Worm (Caenorhabditis elegans) whole organism, young adult: ENCODE data around the gene T03E6.8.

Experiments
- F22D6.2 ChIP-seq: sonication (generic microtip); optimal IDR thresholded peaks from 2 replicates; lab custom pipeline; 2016; ENCODE audit warnings: mild to moderate bottlenecking, missing genetic modification characterization, missing compliant biosample characterization
- sea-2 ChIP-seq: fragments of 200-800 bp; sonication (Bioruptor generic); IDR thresholded peaks from 2 replicates; pipeline ENCODE4 v1.3.6; 2022; ENCODE audit warnings: missing genetic modification characterization, missing compliant biosample characterization
- somi-1 ChIP-seq: fragments of 200-800 bp; sonication (Bioruptor generic); optimal IDR thresholded peaks from 2 replicates; lab custom pipeline; 2018; ENCODE audit warnings: mild to moderate bottlenecking, missing genetic modification characterization, missing compliant biosample characterization
- tbx-9 ChIP-seq: sonication (generic microtip); optimal IDR thresholded peaks from 2 replicates; lab custom pipeline; 2016; ENCODE audit warnings: borderline replicate concordance, missing genetic modification characterization, inconsistent platforms, missing compliant biosample characterization

- TF ChIP-seq somi-1 (GFP tag; lab: Kevin White, UChicago), result no peak
- TF ChIP-seq tbx-9 (tag; lab: Kevin White, UChicago), result no peak
- TF ChIP-seq F22D6.2, result no peak
- no peak for TF ChIP-seq sea-2
These were observed 5.5 kb upstream of the T03E6.8 start for ce11 chrV:16608478-16608877.
